Worm (Caenorhabditis elegans) whole organism, L1 larva: ENCODE data around the gene F16G10.11.

Experiments
- aha-1 ChIP-seq: fragments of 150-350 bp; optimal IDR thresholded peaks from 2 replicates; lab custom pipeline; 2014; ENCODE audit warnings: missing biosample characterization, missing genetic modification characterization
- blmp-1 ChIP-seq: fragments of 150-350 bp; optimal IDR thresholded peaks from 2 replicates; lab custom pipeline; 2014; ENCODE audit warnings: missing biosample characterization, missing genetic modification characterization
- nhr-237 ChIP-seq: fragments of 150-350 bp; optimal IDR thresholded peaks from 2 replicates; lab custom pipeline; 2014; ENCODE audit warnings: missing biosample characterization, missing genetic modification characterization
- unc-130 ChIP-seq: fragments of 150-350 bp; optimal IDR thresholded peaks from 2 replicates; lab custom pipeline; 2017; ENCODE audit warnings: missing biosample characterization, missing genetic modification characterization, inconsistent platforms
- ztf-11 ChIP-seq, 2 experiments: sonication (generic microtip); optimal IDR thresholded peaks; 2 replicates each; lab custom pipeline; 2016 to 2017; ENCODE audit warnings: missing genetic modification characterization in 2 of 2, missing biosample characterization in 1 of 2, missing compliant biosample characterization in 1 of 2

ce11 chrII:2390884-2391283 is 2.8 kb downstream of the F16G10.11 start, which contains the start of gene F16G10.10:
- no peak for TF ChIP-seq blmp-1 (tag; lab: Kevin White, UChicago)
- TF ChIP-seq unc-130 (tag; lab: Kevin White, UChicago), result no peak
- TF ChIP-seq nhr-237, result no peak
- no peak for TF ChIP-seq ztf-11 (tag; optimal IDR thresholded peaks at IDR 0.05; lab: Kevin White, UChicago)
- TF ChIP-seq aha-1 (tag; lab: Kevin White, UChicago), result no peak
